Worm (Caenorhabditis elegans): ENCODE results near the gene F35G2.5.

The F35G2.5 gene

DNA sequence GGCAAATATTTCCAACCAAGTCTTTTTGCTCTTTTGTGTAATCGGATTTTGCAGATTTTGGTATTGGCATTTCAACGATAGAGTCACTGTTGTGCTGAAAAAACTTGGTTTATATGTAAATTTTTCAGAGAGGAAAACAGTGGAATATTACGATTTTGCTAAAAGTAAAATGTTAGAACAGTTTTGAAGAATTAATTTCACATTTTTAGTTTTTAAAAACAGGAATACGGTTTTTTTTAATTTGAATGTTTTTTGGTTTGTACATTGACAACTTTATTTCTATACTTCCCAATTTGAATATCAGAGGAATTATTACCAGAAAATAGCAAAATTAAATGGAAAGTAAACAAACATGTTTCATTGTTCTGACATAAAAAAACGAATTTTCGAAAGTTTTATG is 33.2 kb downstream of the F35G2.5 start, which contains the start of gene dnj-26:
TSS of gene dnj-26 (minus strand) at position 101 of the 400 bp plus-strand sequence.
- TF ChIP-seq nhr-80 (tag; optimal IDR thresholded peaks at IDR 0.05) (no peak), mel-28 (tag; optimal IDR thresholded peaks at IDR 0.05; ENCODE audit: borderline replicate concordance) (no peak), B0035.1 (tag; optimal IDR thresholded peaks at IDR 0.05) (no peak), sdz-38 (tag; optimal IDR thresholded peaks at IDR 0.05) (no peak), aptf-2 (GFP tag; conservative IDR thresholded peaks at IDR 0.05) (no peak), attf-3 (GFP tag; conservative IDR thresholded peaks at IDR 0.05) (no peak), ceh-40 (GFP tag; IDR thresholded peaks at IDR 0.05) (no peak), nfya-1 (tag; optimal IDR thresholded peaks at IDR 0.05; ENCODE audit: borderline replicate concordance, insufficient read depth) (no peak)

DNA sequence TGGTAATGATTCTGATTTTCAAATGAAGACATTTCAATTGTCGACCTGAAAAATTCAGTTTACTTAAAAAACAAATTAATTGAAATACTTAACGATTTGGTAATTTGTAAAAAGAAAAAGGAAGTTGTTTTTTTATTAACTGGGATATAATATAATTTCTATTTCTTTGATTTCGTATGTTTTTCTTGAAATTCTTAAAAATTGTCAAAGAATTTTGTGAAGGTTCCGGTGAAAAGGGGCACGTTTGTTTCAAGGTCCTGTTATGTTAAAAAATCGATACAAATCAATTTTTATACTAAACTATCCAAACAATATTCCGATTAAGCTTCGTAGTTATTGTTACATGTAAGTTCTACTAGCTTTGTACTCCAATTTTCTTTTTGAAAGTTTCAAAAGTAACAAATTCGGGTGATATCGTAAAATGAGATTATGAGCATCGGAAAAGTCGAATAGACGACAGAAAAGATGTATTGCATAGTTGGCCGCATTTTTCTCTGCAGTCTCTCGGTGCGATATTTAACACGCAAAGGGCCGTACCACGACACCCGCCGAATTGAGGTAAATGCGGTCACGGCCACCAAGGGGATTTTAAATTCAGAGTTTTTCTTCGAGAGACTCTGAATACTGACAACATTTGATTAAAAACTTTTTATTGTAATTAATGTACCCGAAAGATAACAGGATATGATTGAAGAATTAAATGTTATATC is 39.9 kb downstream of the F35G2.5 start, which contains the start of gene Y39C12A.9:
TSS of gene Y39C12A.9 (minus strand) at position 51 of the 710 bp plus-strand sequence.
- TF ChIP-seq lsl-1 (GFP tag; optimal IDR thresholded peaks at IDR 0.05) (no peak), mes-4 (tag; optimal IDR thresholded peaks at IDR 0.05) (no peak), rcor-1 (GFP tag; IDR thresholded peaks at IDR 0.05) (no peak), snpc-3.4 (tag; optimal IDR thresholded peaks at IDR 0.05) (no peak), let-607 (tag; optimal IDR thresholded peaks at IDR 0.05) (no peak), K11D2.4 (GFP tag; IDR thresholded peaks at IDR 0.05) (no peak), nfya-1 (tag; optimal IDR thresholded peaks at IDR 0.05; ENCODE audit: borderline replicate concordance, insufficient read depth) (no peak), lsy-27 (tag; optimal IDR thresholded peaks at IDR 0.05; ENCODE audit: borderline replicate concordance, insufficient read depth) (no peak), C06A6.2 (GFP tag; conservative IDR thresholded peaks at IDR 0.05) (no peak), B0019.2 (GFP tag; conservative IDR thresholded peaks at IDR 0.05) (no peak), xnd-1 (tag; optimal IDR thresholded peaks at IDR 0.05) (no peak), athp-1 (tag; optimal IDR thresholded peaks at IDR 0.05) (no peak), B0261.1 (tag; optimal IDR thresholded peaks at IDR 0.05) (no peak)

- no peak for TF ChIP-seq cebp-2 (GFP tag; IDR thresholded peaks at IDR 0.05)
- TF ChIP-seq F39B2.1 (GFP tag; IDR thresholded peaks at IDR 0.05), result no peak
- TF ChIP-seq hmg-1.2 (GFP tag; IDR thresholded peaks at IDR 0.05), result no peak
- TF ChIP-seq snpc-3.4 (tag; optimal IDR thresholded peaks at IDR 0.05), result no peak
- TF ChIP-seq lin-35 (GFP tag; optimal IDR thresholded peaks at IDR 0.05), result no peak
- no peak for TF ChIP-seq B0019.2 (GFP tag; conservative IDR thresholded peaks at IDR 0.05)
- TF ChIP-seq hrde-1 (tag; optimal IDR thresholded peaks at IDR 0.05; ENCODE audit: borderline replicate concordance), result no peak
- no peak for TF ChIP-seq hlh-12 (tag; optimal IDR thresholded peaks at IDR 0.05)
- no peak for TF ChIP-seq nhr-27 (tag; optimal IDR thresholded peaks at IDR 0.05)
- TF ChIP-seq F10E7.11 (tag; optimal IDR thresholded peaks at IDR 0.05), result no peak
- TF ChIP-seq mcd-1 (GFP tag; IDR thresholded peaks at IDR 0.05), result no peak
- no peak for TF ChIP-seq aptf-3 (GFP tag; IDR thresholded peaks at IDR 0.05)
- no peak for TF ChIP-seq egrh-3 (GFP tag; IDR thresholded peaks at IDR 0.05)
- TF ChIP-seq madf-8 (GFP tag; conservative IDR thresholded peaks at IDR 0.05), result no peak
- TF ChIP-seq snpc-1.1 (tag; optimal IDR thresholded peaks at IDR 0.05; ENCODE audit: insufficient read depth), result no peak
- no peak for TF ChIP-seq lin-40 (tag; optimal IDR thresholded peaks at IDR 0.05)
- TF ChIP-seq xnd-1 (tag; optimal IDR thresholded peaks at IDR 0.05), result no peak
- no peak for TF ChIP-seq snpc-4 (GFP tag; optimal IDR thresholded peaks at IDR 0.05)
- no peak for TF ChIP-seq snpc-4 (tag; optimal IDR thresholded peaks at IDR 0.05)
Observed at ce11 chrIV:12261353-12261752, 41.9 kb downstream of the F35G2.5 start, which contains the start of gene sre-14. Gene sre-14, minus strand, starts transcription at chrIV:12261453.

All from whole organism, young adult.